Fruit fly (Drosophila melanogaster) whole organism, embryonic: ENCODE measurements around the gene CG14400.

Experiments used
- Atf3 ChIP-seq: fragments of 200-800 bp; sonication (Bioruptor generic); optimal IDR thresholded peaks from 3 replicates; lab custom pipeline; 2016; ENCODE audit warnings: missing biosample characterization, missing genetic modification characterization
- CG10565 ChIP-seq: fragments of 200-800 bp; sonication (Bioruptor generic); optimal IDR thresholded peaks from 3 replicates; lab custom pipeline; 2016; ENCODE audit warnings: missing biosample characterization, mild to moderate bottlenecking, missing genetic modification characterization
- CG17186 ChIP-seq: fragments of 200-800 bp; sonication (Bioruptor generic); optimal IDR thresholded peaks from 3 replicates; lab custom pipeline; 2017; ENCODE audit warnings: missing biosample characterization, missing genetic modification reagents, missing genetic modification characterization
- CG4424 ChIP-seq: fragments of 200-800 bp; sonication (Bioruptor generic); optimal IDR thresholded peaks from 3 replicates; lab custom pipeline; 2016; ENCODE audit warnings: missing biosample characterization, missing genetic modification characterization
- Elba2 ChIP-seq: fragments of 200-800 bp; sonication (Bioruptor generic); optimal IDR thresholded peaks from 3 replicates; lab custom pipeline; 2016; ENCODE audit warnings: missing biosample characterization, missing genetic modification characterization
- da ChIP-seq: fragments of 200-800 bp; sonication (Bioruptor generic); optimal IDR thresholded peaks from 2 replicates; lab custom pipeline; 2016; ENCODE audit warnings: missing biosample characterization, missing genetic modification characterization
- tna ChIP-seq: fragments of 200-800 bp; sonication (Bioruptor generic); IDR thresholded peaks from 2 replicates; pipeline ENCODE4 v1.3.6; 2022; ENCODE audit warnings: missing biosample characterization, missing genetic modification characterization; ENCODE audit not compliant: partially characterized antibody

dm6 chr2L:20867381-20867780 is 9.7 kb upstream of the CG14400 start, which contains the start of gene CG31675:
- TF ChIP-seq Elba2 (GFP tag; lab: Kevin White, UChicago) (no peak), CG10565 (GFP tag; lab: Kevin White, UChicago) (no peak), da (no peak), Atf3 (no peak), tna (GFP tag; lab: Robert Waterston, UW) (no peak), CG17186 (GFP tag; lab: Kevin White, UChicago) (no peak), CG4424 (GFP tag; lab: Kevin White, UChicago) (no peak)
